Fruit fly (Drosophila melanogaster): ENCODE measurements around the gene ftz-f1.

ftz-f1 gene

dm6 chr3L:18781653-18782629 lies 19.2 kb downstream of the ftz-f1 start:
- TF ChIP-seq Myc (optimal IDR thresholded peaks at IDR 0.05) (no peak), Sin3A (optimal IDR thresholded peaks at IDR 0.05) (no peak), psq (optimal IDR thresholded peaks at IDR 0.05) (no peak), insv (optimal IDR thresholded peaks at IDR 0.05) (no peak), ttk (optimal IDR thresholded peaks at IDR 0.05) (no peak), h (optimal IDR thresholded peaks at IDR 0.05) (no peak)

DNA sequence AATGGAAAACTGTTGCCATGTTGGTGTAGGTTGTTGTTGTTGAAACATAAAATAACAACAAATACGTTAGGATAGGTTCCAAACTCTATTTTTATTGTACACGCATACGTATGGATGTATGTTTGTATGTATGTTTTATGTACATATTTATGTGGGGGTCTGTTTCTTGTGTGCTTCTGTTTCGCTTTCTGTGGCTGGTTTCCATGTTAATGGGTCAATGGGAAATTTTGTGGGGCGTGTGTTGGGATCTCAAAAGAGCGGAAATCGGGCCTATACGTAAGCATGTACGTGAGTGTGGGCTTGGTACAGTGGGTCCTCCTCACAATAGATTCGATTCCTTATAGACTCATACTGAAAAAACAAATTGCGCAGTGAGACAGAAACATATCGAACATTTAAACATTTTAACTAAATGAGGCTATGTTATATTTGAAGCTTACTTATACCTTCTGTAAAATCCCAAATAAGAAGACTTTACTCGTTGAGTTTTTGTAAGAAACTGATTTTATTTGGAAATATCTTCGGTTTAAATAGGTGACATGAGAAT lies 29.0 kb downstream of the ftz-f1 start:
- TF ChIP-seq insv (optimal IDR thresholded peaks at IDR 0.05) (no peak), psq (optimal IDR thresholded peaks at IDR 0.05) (no peak), Sin3A (optimal IDR thresholded peaks at IDR 0.05) (no peak), h (optimal IDR thresholded peaks at IDR 0.05) (no peak), ttk (optimal IDR thresholded peaks at IDR 0.05) (no peak), Myc (optimal IDR thresholded peaks at IDR 0.05) (no peak)

- no peak for TF ChIP-seq h (optimal IDR thresholded peaks at IDR 0.05)
- no peak for TF ChIP-seq ttk (optimal IDR thresholded peaks at IDR 0.05)
- TF ChIP-seq insv (optimal IDR thresholded peaks at IDR 0.05), result no peak
- no peak for TF ChIP-seq psq (optimal IDR thresholded peaks at IDR 0.05)
- TF ChIP-seq Myc (optimal IDR thresholded peaks at IDR 0.05), result no peak
- no peak for TF ChIP-seq Sin3A (optimal IDR thresholded peaks at IDR 0.05)
These were observed 29.8 kb downstream of the ftz-f1 start for dm6 chr3L:18771095-18772013.

DNA sequence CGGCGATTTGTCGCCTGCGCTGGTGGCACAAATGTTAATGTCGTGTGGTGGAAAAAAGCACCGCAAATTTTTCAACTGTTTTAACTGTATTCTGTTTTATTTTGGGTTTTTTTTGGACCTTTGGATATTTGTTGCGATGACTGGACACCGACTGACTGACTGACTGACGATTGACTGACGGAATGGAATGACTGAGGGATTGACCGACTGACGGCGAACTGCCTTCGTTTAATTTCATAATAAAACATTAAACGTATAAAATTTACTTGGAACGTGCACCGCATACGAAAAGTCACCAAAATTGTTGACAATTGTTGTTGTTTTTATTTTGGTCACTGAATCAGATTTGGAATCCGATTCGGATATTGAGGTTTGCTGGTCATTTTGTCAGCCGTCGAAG lies 31.3 kb downstream of the ftz-f1 start:
- TF ChIP-seq ttk (optimal IDR thresholded peaks at IDR 0.05) (no peak), Myc (optimal IDR thresholded peaks at IDR 0.05) (no peak), psq (optimal IDR thresholded peaks at IDR 0.05) (no peak), Sin3A (optimal IDR thresholded peaks at IDR 0.05) (no peak), h (optimal IDR thresholded peaks at IDR 0.05) (no peak), insv (optimal IDR thresholded peaks at IDR 0.05) (no peak)

dm6 chr3L:18768788-18769707 lies 32.1 kb downstream of the ftz-f1 start:
- TF ChIP-seq insv (optimal IDR thresholded peaks at IDR 0.05), result no peak
- TF ChIP-seq Myc (optimal IDR thresholded peaks at IDR 0.05), result no peak
- no peak for TF ChIP-seq psq (optimal IDR thresholded peaks at IDR 0.05)

- TF ChIP-seq Sin3A (optimal IDR thresholded peaks at IDR 0.05), result no peak
- no peak for TF ChIP-seq Myc (optimal IDR thresholded peaks at IDR 0.05)
- no peak for TF ChIP-seq psq (optimal IDR thresholded peaks at IDR 0.05)
- no peak for TF ChIP-seq insv (optimal IDR thresholded peaks at IDR 0.05)
- no peak for TF ChIP-seq h (optimal IDR thresholded peaks at IDR 0.05)
- TF ChIP-seq ttk (optimal IDR thresholded peaks at IDR 0.05), result no peak
These were observed 32.9 kb downstream of the ftz-f1 start for dm6 chr3L:18767950-18768781.

dm6 chr3L:18765657-18766592 lies 35.2 kb downstream of the ftz-f1 start:
- TF ChIP-seq Sin3A (optimal IDR thresholded peaks at IDR 0.05), result no peak
- TF ChIP-seq insv (optimal IDR thresholded peaks at IDR 0.05), result no peak
- no peak for TF ChIP-seq h (optimal IDR thresholded peaks at IDR 0.05)
- no peak for TF ChIP-seq Myc (optimal IDR thresholded peaks at IDR 0.05)
- no peak for TF ChIP-seq ttk (optimal IDR thresholded peaks at IDR 0.05)
- no peak for TF ChIP-seq psq (optimal IDR thresholded peaks at IDR 0.05)

DNA sequence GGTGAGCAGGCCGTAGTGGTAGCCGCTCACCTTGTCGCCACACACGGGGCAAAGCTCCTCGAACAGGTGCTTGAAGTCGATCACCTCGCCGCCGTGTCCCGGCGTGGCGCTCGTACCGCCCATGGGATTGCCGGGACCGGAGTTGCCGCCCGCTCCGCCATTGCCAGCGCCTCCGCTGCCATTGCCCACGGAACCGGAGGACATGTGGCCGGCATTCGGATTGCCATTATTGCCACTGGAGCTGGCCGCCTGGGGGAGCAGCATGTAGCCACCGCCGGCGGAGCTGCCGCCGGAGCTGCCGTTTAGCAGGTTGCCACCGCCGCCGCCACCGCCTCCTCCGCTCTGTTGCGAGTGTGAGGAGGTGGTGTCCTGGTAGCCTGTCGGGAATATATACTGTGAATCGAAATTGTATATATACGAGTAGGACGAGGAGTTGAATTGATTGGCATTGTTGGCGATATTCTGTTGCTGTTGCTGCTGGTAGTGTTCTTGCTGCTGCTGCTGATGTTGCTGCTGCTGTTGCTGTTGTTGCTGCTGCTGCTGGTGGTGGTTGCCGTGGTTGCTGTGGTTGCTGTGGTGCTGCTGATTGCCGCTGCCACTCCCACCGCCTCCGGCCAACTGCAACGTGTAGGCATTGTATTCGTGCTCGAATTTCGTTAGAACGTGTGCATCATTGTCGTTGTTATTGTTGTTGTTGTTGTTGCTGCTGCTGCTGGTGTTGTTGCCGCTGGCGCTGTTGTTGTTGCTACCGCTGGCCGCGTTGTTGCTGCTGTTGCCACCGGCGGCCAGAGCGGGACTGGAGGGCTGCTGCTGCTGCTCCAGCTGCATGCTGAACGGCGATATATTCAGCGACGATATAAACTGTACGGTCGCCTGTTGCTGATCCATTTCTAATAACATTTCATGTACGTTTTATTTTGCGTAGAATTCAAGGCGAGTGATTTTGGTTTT lies 37.3 kb downstream of the ftz-f1 start:
- TF ChIP-seq psq (optimal IDR thresholded peaks at IDR 0.05), result no peak
- TF ChIP-seq Myc (optimal IDR thresholded peaks at IDR 0.05), result no peak
- TF ChIP-seq ttk (optimal IDR thresholded peaks at IDR 0.05), result no peak
- TF ChIP-seq Sin3A (optimal IDR thresholded peaks at IDR 0.05), result no peak
- TF ChIP-seq insv (optimal IDR thresholded peaks at IDR 0.05), result no peak
- TF ChIP-seq h (optimal IDR thresholded peaks at IDR 0.05), result no peak
